Fruit fly (Drosophila melanogaster) whole organism, embryonic: Measurements from ENCODE around the gene ClC-c.

Experiments
- CG10267 ChIP-seq: fragments of 200-800 bp; sonication (Bioruptor generic); optimal IDR thresholded peaks from 2 replicates; lab custom pipeline; 2018; ENCODE audit warnings: missing biosample characterization, mild to moderate bottlenecking, missing genetic modification characterization, moderate library complexity
- CG10462 ChIP-seq: fragments of 200-800 bp; sonication (Bioruptor generic); optimal IDR thresholded peaks from 2 replicates; lab custom pipeline; 2016; ENCODE audit warnings: missing biosample characterization, missing genetic modification characterization
- CG10543 ChIP-seq: fragments of 200-800 bp; sonication (Bioruptor generic); optimal IDR thresholded peaks from 3 replicates; lab custom pipeline; 2017; ENCODE audit warnings: missing biosample characterization, mild to moderate bottlenecking, missing genetic modification characterization, moderate library complexity
- CG10654 ChIP-seq: fragments of 200-800 bp; sonication (Bioruptor generic); optimal IDR thresholded peaks from 2 replicates; lab custom pipeline; 2016; ENCODE audit warnings: missing biosample characterization, missing genetic modification characterization
- CG12219 ChIP-seq: fragments of 200-800 bp; sonication (Bioruptor generic); optimal IDR thresholded peaks from 3 replicates; lab custom pipeline; 2018; ENCODE audit warnings: missing biosample characterization, mild to moderate bottlenecking, missing genetic modification characterization
- CG12299 ChIP-seq: fragments of 200-800 bp; sonication (Bioruptor generic); optimal IDR thresholded peaks from 2 replicates; lab custom pipeline; 2018; ENCODE audit warnings: missing biosample characterization, mild to moderate bottlenecking, missing genetic modification characterization
- CG14860 ChIP-seq: fragments of 200-800 bp; sonication (Bioruptor generic); IDR thresholded peaks from 3 replicates; pipeline ENCODE4 v1.3.6; 2022; ENCODE audit warnings: missing biosample characterization, missing genetic modification characterization; ENCODE audit not compliant: partially characterized antibody
- CG15514 ChIP-seq: fragments of 200-800 bp; sonication (Bioruptor generic); optimal IDR thresholded peaks from 3 replicates; lab custom pipeline; 2017; ENCODE audit warnings: missing biosample characterization, missing genetic modification characterization, mild to moderate bottlenecking, moderate library complexity, missing genetic modification reagents
- CG17385 ChIP-seq: fragments of 200-800 bp; sonication (Bioruptor generic); optimal IDR thresholded peaks from 3 replicates; lab custom pipeline; 2018; ENCODE audit warnings: missing biosample characterization, mild to moderate bottlenecking, missing genetic modification characterization
- CG2199 ChIP-seq: fragments of 200-800 bp; sonication (Bioruptor generic); IDR thresholded peaks from 3 replicates; pipeline ENCODE4 v1.3.6; 2022; ENCODE audit warnings: missing biosample characterization, missing genetic modification characterization
- CG6683 ChIP-seq: fragments of 200-800 bp; sonication (Bioruptor generic); optimal IDR thresholded peaks from 2 replicates; lab custom pipeline; 2017; ENCODE audit warnings: missing biosample characterization, mild to moderate bottlenecking, missing genetic modification characterization, missing genetic modification reagents
- CG6765 ChIP-seq: fragments of 200-800 bp; sonication (Bioruptor generic); optimal IDR thresholded peaks from 3 replicates; lab custom pipeline; 2017; ENCODE audit warnings: missing biosample characterization, mild to moderate bottlenecking, missing genetic modification characterization
- CG6791 ChIP-seq: fragments of 200-800 bp; sonication (Bioruptor generic); IDR thresholded peaks from 3 replicates; pipeline ENCODE4 v1.3.6; 2022; ENCODE audit warnings: missing biosample characterization, missing genetic modification characterization; ENCODE audit not compliant: partially characterized antibody
- CG6854 ChIP-seq: fragments of 200-800 bp; sonication (Bioruptor generic); optimal IDR thresholded peaks from 3 replicates; lab custom pipeline; 2017; ENCODE audit warnings: missing biosample characterization, mild to moderate bottlenecking, missing genetic modification characterization
- E2f2 ChIP-seq: fragments of 200-800 bp; sonication (Bioruptor generic); IDR thresholded peaks from 2 replicates; pipeline ENCODE4 v1.3.6; 2022; ENCODE audit warnings: missing biosample characterization, missing genetic modification characterization
- GATAe ChIP-seq: fragments of 200-800 bp; sonication (Bioruptor generic); conservative IDR thresholded peaks from 2 replicates; pipeline ENCODE4 v1.3.6; 2022; ENCODE audit warnings: missing biosample characterization, missing genetic modification characterization
- H15 ChIP-seq: fragments of 200-800 bp; sonication (Bioruptor generic); IDR thresholded peaks from 3 replicates; pipeline ENCODE4 v1.3.6; 2022; ENCODE audit warnings: missing biosample characterization, missing genetic modification characterization
- Hr51 ChIP-seq, 2 experiments: fragments of 200-800 bp; sonication (Bioruptor generic); optimal IDR thresholded peaks; 2 replicates in 1 of 2; 3 replicates in 1 of 2; lab custom pipeline; 2016 to 2018; ENCODE audit warnings: missing biosample characterization in 2 of 2, missing genetic modification characterization in 2 of 2, mild to moderate bottlenecking in 1 of 2, moderate library complexity in 1 of 2
- NFAT ChIP-seq: fragments of 200-800 bp; sonication (Bioruptor generic); IDR thresholded peaks from 2 replicates; pipeline ENCODE4 v1.3.6; 2022; ENCODE audit warnings: missing biosample characterization, missing genetic modification characterization
- Neu2 ChIP-seq: fragments of 200-800 bp; sonication (Bioruptor generic); optimal IDR thresholded peaks from 3 replicates; lab custom pipeline; 2016; ENCODE audit warnings: missing biosample characterization, missing genetic modification characterization, borderline replicate concordance
- Six4 ChIP-seq: fragments of 200-800 bp; sonication (Bioruptor generic); optimal IDR thresholded peaks from 2 replicates; lab custom pipeline; 2016; ENCODE audit warnings: missing biosample characterization, missing genetic modification characterization
- Sry-β ChIP-seq: fragments of 200-800 bp; sonication (Bioruptor generic); optimal IDR thresholded peaks from 2 replicates; lab custom pipeline; 2018; ENCODE audit warnings: missing biosample characterization, mild to moderate bottlenecking, missing genetic modification characterization, moderate library complexity
- Trl ChIP-seq, 3 experiments: fragments of >200 bp in 2 of 3; fragments of 200-800 bp in 1 of 3; sonication (Bioruptor generic) in 1 of 3; optimal IDR thresholded peaks; 2 replicates in 1 of 3; 3 replicates in 2 of 3; lab custom pipeline; 2016 to 2017; ENCODE audit warnings: missing biosample characterization in 1 of 3, missing genetic modification characterization in 1 of 3
- br ChIP-seq: fragments of >200 bp; optimal IDR thresholded peaks from 2 replicates; lab custom pipeline; 2017
- bsh ChIP-seq, 2 experiments: fragments of 200-800 bp; sonication (Bioruptor generic); optimal IDR thresholded peaks; 2 replicates each; lab custom pipeline; 2017 to 2018; ENCODE audit warnings: mild to moderate bottlenecking in 2 of 2, missing biosample characterization in 2 of 2, missing genetic modification characterization in 2 of 2, moderate library complexity in 1 of 2
- btn ChIP-seq: fragments of 200-800 bp; sonication (Bioruptor generic); optimal IDR thresholded peaks from 2 replicates; lab custom pipeline; 2016; ENCODE audit warnings: missing biosample characterization, missing genetic modification characterization
- cas ChIP-seq: fragments of 200-800 bp; sonication (Bioruptor generic); IDR thresholded peaks from 2 replicates; pipeline ENCODE4 v1.3.6; 2022; ENCODE audit warnings: missing biosample characterization, missing genetic modification characterization
- danr ChIP-seq: fragments of 200-800 bp; sonication (Bioruptor generic); IDR thresholded peaks from 2 replicates; pipeline ENCODE4 v1.3.6; 2022; ENCODE audit warnings: missing biosample characterization, missing genetic modification characterization
- dysf ChIP-seq: fragments of 200-800 bp; sonication (Bioruptor generic); IDR thresholded peaks from 3 replicates; pipeline ENCODE4 v1.3.6; 2022; ENCODE audit warnings: missing biosample characterization, missing genetic modification characterization
- ems ChIP-seq: fragments of 200-800 bp; sonication (Bioruptor generic); optimal IDR thresholded peaks from 3 replicates; lab custom pipeline; 2016; ENCODE audit warnings: missing biosample characterization, missing genetic modification characterization
- en ChIP-seq: fragments of 200-800 bp; sonication (Bioruptor generic); optimal IDR thresholded peaks from 2 replicates; lab custom pipeline; 2016; ENCODE audit warnings: missing biosample characterization, missing genetic modification characterization
- eve ChIP-seq, 2 experiments: fragments of >200 bp; optimal IDR thresholded peaks; 2 replicates each; lab custom pipeline; 2017; ENCODE audit warnings: missing biosample characterization in 2 of 2, missing genetic modification characterization in 2 of 2
- fd96Cb ChIP-seq: fragments of 200-800 bp; sonication (Bioruptor generic); optimal IDR thresholded peaks from 2 replicates; lab custom pipeline; 2018; ENCODE audit warnings: missing biosample characterization, mild to moderate bottlenecking, missing genetic modification characterization, moderate library complexity
- ftz-f1 ChIP-seq: fragments of 200-800 bp; sonication (Bioruptor generic); optimal IDR thresholded peaks from 2 replicates; lab custom pipeline; 2016; ENCODE audit warnings: missing biosample characterization, missing genetic modification characterization
- fu2 ChIP-seq: fragments of 200-800 bp; sonication (Bioruptor generic); optimal IDR thresholded peaks from 2 replicates; lab custom pipeline; 2016; ENCODE audit warnings: missing biosample characterization, missing genetic modification characterization
- gro ChIP-seq: fragments of 200-800 bp; sonication (Bioruptor generic); optimal IDR thresholded peaks from 2 replicates; lab custom pipeline; 2016; ENCODE audit warnings: missing biosample characterization, missing genetic modification characterization
- ham ChIP-seq: fragments of 200-800 bp; sonication (Bioruptor generic); IDR thresholded peaks from 2 replicates; pipeline ENCODE4 v1.3.6; 2022; ENCODE audit warnings: missing biosample characterization, missing genetic modification characterization
- kay ChIP-seq: fragments of 200-800 bp; sonication (Bioruptor generic); optimal IDR thresholded peaks from 2 replicates; lab custom pipeline; 2016; ENCODE audit warnings: missing biosample characterization, missing genetic modification characterization
- knrl ChIP-seq: fragments of 200-800 bp; sonication (Bioruptor generic); IDR thresholded peaks from 3 replicates; pipeline ENCODE4 v1.3.6; 2022; ENCODE audit warnings: missing biosample characterization, missing genetic modification characterization; ENCODE audit not compliant: partially characterized antibody
- nom ChIP-seq: fragments of 200-800 bp; sonication (Bioruptor generic); optimal IDR thresholded peaks from 2 replicates; lab custom pipeline; 2017; ENCODE audit warnings: missing biosample characterization, missing genetic modification characterization, mild to moderate bottlenecking, moderate library complexity, missing genetic modification reagents
- pfk ChIP-seq: fragments of 200-800 bp; sonication (Bioruptor generic); optimal IDR thresholded peaks from 2 replicates; lab custom pipeline; 2018; ENCODE audit warnings: missing biosample characterization, mild to moderate bottlenecking, missing genetic modification characterization, moderate library complexity
- sna ChIP-seq: fragments of 200-800 bp; sonication (Bioruptor generic); IDR thresholded peaks from 2 replicates; pipeline ENCODE4 v1.3.6; 2022; ENCODE audit warnings: missing biosample characterization, missing genetic modification characterization; ENCODE audit not compliant: partially characterized antibody
- tap ChIP-seq: fragments of 200-800 bp; optimal IDR thresholded peaks from 3 replicates; lab custom pipeline; 2019; ENCODE audit warnings: missing biosample characterization, mild to moderate bottlenecking, missing genetic modification characterization, moderate library complexity
- tna ChIP-seq: fragments of 200-800 bp; sonication (Bioruptor generic); IDR thresholded peaks from 2 replicates; pipeline ENCODE4 v1.3.6; 2022; ENCODE audit warnings: missing biosample characterization, missing genetic modification characterization; ENCODE audit not compliant: partially characterized antibody
- trem ChIP-seq: fragments of 200-800 bp; optimal IDR thresholded peaks from 3 replicates; lab custom pipeline; 2019; ENCODE audit warnings: missing biosample characterization, mild to moderate bottlenecking, missing genetic modification characterization, moderate library complexity
- unc-4 ChIP-seq: fragments of 200-800 bp; sonication (Bioruptor generic); IDR thresholded peaks from 2 replicates; pipeline ENCODE4 v1.3.6; 2022; ENCODE audit warnings: missing biosample characterization, missing genetic modification characterization; ENCODE audit not compliant: partially characterized antibody
- wor ChIP-seq: fragments of 200-800 bp; sonication (Bioruptor generic); IDR thresholded peaks from 2 replicates; pipeline ENCODE4 v1.3.6; 2022; ENCODE audit warnings: missing biosample characterization, missing genetic modification characterization
- zf30C ChIP-seq: fragments of 200-800 bp; sonication (Bioruptor generic); optimal IDR thresholded peaks from 3 replicates; lab custom pipeline; 2018; ENCODE audit warnings: missing biosample characterization, mild to moderate bottlenecking, missing genetic modification characterization

Gene ClC-c

DNA sequence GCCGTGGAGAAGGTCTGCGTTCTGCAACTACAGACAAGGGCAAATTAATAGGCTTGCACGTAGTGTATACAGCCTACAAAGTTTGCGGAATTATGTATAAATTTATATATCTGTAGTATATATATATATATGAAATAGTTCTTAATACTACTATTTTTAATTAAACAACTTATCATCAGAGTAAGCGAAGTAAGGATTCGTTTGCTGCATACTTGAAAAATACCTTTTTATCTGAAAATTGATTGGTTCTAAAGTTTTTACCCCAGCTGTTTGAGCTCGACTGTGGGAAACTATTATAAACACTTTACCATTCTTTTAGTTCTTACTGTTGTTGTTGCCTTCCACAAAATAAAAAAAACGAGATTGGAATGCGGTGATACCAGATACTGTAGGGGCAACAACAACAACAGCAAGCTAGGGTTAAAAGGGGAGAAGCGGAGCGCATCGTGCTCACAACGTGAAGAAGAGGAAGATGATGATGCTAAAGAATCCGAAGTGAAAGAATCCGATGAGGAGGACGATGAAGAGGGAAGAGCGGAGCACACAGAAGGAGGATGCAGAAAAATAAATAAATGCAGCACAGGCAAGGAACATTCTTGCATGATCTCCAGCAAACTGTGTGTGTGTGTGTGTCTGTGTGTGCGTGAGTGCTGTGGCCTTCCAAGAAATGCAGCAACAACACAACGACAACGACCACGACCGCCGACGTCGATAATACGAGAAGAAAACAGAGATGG is 47.0 kb upstream of the ClC-c start (continued):
- peak; percentile 72 for TF ChIP-seq CG10267 (tag; lab: Kevin White, UChicago)
- TF ChIP-seq cas (GFP tag; lab: Robert Waterston, UW) = no peak
- peak; percentile 51 for TF ChIP-seq trem (tag; lab: Kevin White, UChicago)
- TF ChIP-seq CG14860 (GFP tag; lab: Robert Waterston, UW) = no peak
- TF ChIP-seq pfk (GFP tag; lab: Kevin White, UChicago) = no peak
- no peak for TF ChIP-seq GATAe (GFP tag; lab: Robert Waterston, UW)
- no peak for TF ChIP-seq ftz-f1 (GFP tag; lab: Kevin White, UChicago)
- no peak for TF ChIP-seq CG6683
- no peak for TF ChIP-seq ham (GFP tag; lab: Robert Waterston, UW)
- no peak for TF ChIP-seq Trl (optimal IDR thresholded peaks at IDR 0.05; lab: Kevin White, UChicago)
- no peak for TF ChIP-seq Trl (GFP tag; optimal IDR thresholded peaks at IDR 0.05; lab: Kevin White, UChicago)
- no peak for TF ChIP-seq ems (GFP tag; lab: Kevin White, UChicago)
- TF ChIP-seq fd96Cb (tag; lab: Kevin White, UChicago) = peak; percentile 68
- no peak for TF ChIP-seq en (GFP tag; lab: Kevin White, UChicago)
- TF ChIP-seq CG10462 (GFP tag; lab: Kevin White, UChicago) = no peak
- no peak for TF ChIP-seq br (lab: Kevin White, UChicago)
- no peak for TF ChIP-seq fu2 (GFP tag; lab: Kevin White, UChicago)
- TF ChIP-seq tna = no peak
- peak in 1 of 2 experiments; percentile 51 for TF ChIP-seq Hr51 (GFP tag; optimal IDR thresholded peaks at IDR 0.05; lab: Kevin White, UChicago)
- TF ChIP-seq wor (GFP tag; lab: Robert Waterston, UW) = 0 out of 2 replicates have a peak, but pooled peaks have one; percentile 35
- peak; percentile 79 for TF ChIP-seq CG17385 (GFP tag; lab: Kevin White, UChicago)
- TF ChIP-seq CG10654 = peak; percentile 13
- no peak for TF ChIP-seq gro (GFP tag; lab: Kevin White, UChicago)
- TF ChIP-seq H15 (GFP tag; lab: Robert Waterston, UW) = no peak
- TF ChIP-seq NFAT (GFP tag; lab: Robert Waterston, UW) = no peak
- TF ChIP-seq Sry-β (GFP tag; lab: Kevin White, UChicago) = no peak
- TF ChIP-seq CG10543 (GFP tag; lab: Kevin White, UChicago) = no peak
- no peak for TF ChIP-seq Six4 (GFP tag; lab: Kevin White, UChicago)
- no peak for TF ChIP-seq unc-4 (GFP tag; lab: Robert Waterston, UW)
- TF ChIP-seq dysf (GFP tag; lab: Robert Waterston, UW) = peak; percentile 53; the same call in 1 of the 3 replicates
- TF ChIP-seq CG15514 = no peak
- peak; percentile 85 for TF ChIP-seq nom (GFP tag; lab: Kevin White, UChicago)
- no peak for TF ChIP-seq CG12219 (GFP tag; lab: Kevin White, UChicago)
- no peak for TF ChIP-seq danr
- no peak for TF ChIP-seq CG6854
- no peak for TF ChIP-seq sna (GFP tag; lab: Robert Waterston, UW)
- TF ChIP-seq CG6791 = peak; percentile 50; the same call in 1 of the 3 replicates
- no peak for TF ChIP-seq knrl (GFP tag; lab: Robert Waterston, UW)
- peak; percentile 70 for TF ChIP-seq tap (tag; lab: Kevin White, UChicago)
- peak; percentile 74 to 81 for TF ChIP-seq bsh (GFP tag; optimal IDR thresholded peaks at IDR 0.05; lab: Kevin White, UChicago)
- TF ChIP-seq zf30C (GFP tag; lab: Kevin White, UChicago) = no peak
- TF ChIP-seq kay (GFP tag; lab: Kevin White, UChicago) = no peak
- TF ChIP-seq eve (GFP tag; optimal IDR thresholded peaks at IDR 0.05; lab: Kevin White, UChicago) = no peak
- TF ChIP-seq Neu2 (GFP tag; lab: Kevin White, UChicago) = no peak
- peak; percentile 7 for TF ChIP-seq CG12299 (tag; lab: Kevin White, UChicago)
- no peak for TF ChIP-seq CG6765
- TF ChIP-seq btn = no peak
- TF ChIP-seq E2f2 (GFP tag; lab: Robert Waterston, UW) = peak; percentile 29; the same call in 1 of the 2 replicates
- TF ChIP-seq CG2199 = peak; percentile 8; the same call in 1 of the 3 replicates
